Worm (Caenorhabditis elegans): ENCODE measurements around the gene F46B3.7.

- TF ChIP-seq mep-1 (tag; optimal IDR thresholded peaks at IDR 0.05): no peak
- TF ChIP-seq snpc-4 (tag; optimal IDR thresholded peaks at IDR 0.05): no peak
- no peak for TF ChIP-seq nhr-76 (tag; optimal IDR thresholded peaks at IDR 0.05)
- no peak for TF ChIP-seq lin-13 (tag; optimal IDR thresholded peaks at IDR 0.05)
- TF ChIP-seq ces-1 (GFP tag; optimal IDR thresholded peaks at IDR 0.05): no peak
- TF ChIP-seq mab-5 (tag; optimal IDR thresholded peaks at IDR 0.05): no peak
- TF ChIP-seq elt-3 (tag; optimal IDR thresholded peaks at IDR 0.05): no peak
- no peak for TF ChIP-seq pha-4 (tag; optimal IDR thresholded peaks at IDR 0.05)
- no peak for TF ChIP-seq ceh-43 (GFP tag; optimal IDR thresholded peaks at IDR 0.05)
- TF ChIP-seq ceh-39 (tag; optimal IDR thresholded peaks at IDR 0.05): no peak
- no peak for TF ChIP-seq unc-39 (tag; optimal IDR thresholded peaks at IDR 0.05)
- TF ChIP-seq unc-120 (tag; optimal IDR thresholded peaks at IDR 0.05; ENCODE audit: poor library complexity, severe bottlenecking): no peak
Observed at ce11 chrV:20662474-20662873, 43.9 kb upstream of the F46B3.7 start.

Measured in whole organism, mixed stage, embryonic.